Worm (Caenorhabditis elegans) whole organism, early embryonic: ENCODE data around the gene nhr-4.

Experiments used
- B0310.2 ChIP-seq: sonication (generic microtip); optimal IDR thresholded peaks from 2 replicates; lab custom pipeline; 2016; ENCODE audit warnings: mild to moderate bottlenecking, missing genetic modification characterization, missing compliant biosample characterization
- F13C5.2 ChIP-seq: sonication (generic microtip); optimal IDR thresholded peaks from 2 replicates; lab custom pipeline; 2017; ENCODE audit warnings: mild to moderate bottlenecking, missing genetic modification characterization, inconsistent platforms, missing compliant biosample characterization
- aly-1 ChIP-seq: sonication (generic microtip); optimal IDR thresholded peaks from 2 replicates; lab custom pipeline; 2016; ENCODE audit warnings: missing genetic modification characterization, missing compliant biosample characterization
- ama-1 ChIP-seq: fragments of 150-350 bp; optimal IDR thresholded peaks from 2 replicates; lab custom pipeline; 2014
- ceh-13 ChIP-seq: fragments of 200-800 bp; sonication (Bioruptor generic); optimal IDR thresholded peaks from 2 replicates; lab custom pipeline; 2018; ENCODE audit warnings: mild to moderate bottlenecking, missing genetic modification characterization, missing compliant biosample characterization
- ceh-36 ChIP-seq: sonication (generic microtip); optimal IDR thresholded peaks from 2 replicates; lab custom pipeline; 2016; ENCODE audit warnings: missing genetic modification characterization, inconsistent platforms, missing compliant biosample characterization
- ets-7 ChIP-seq: sonication (generic microtip); optimal IDR thresholded peaks from 2 replicates; lab custom pipeline; 2016; ENCODE audit warnings: missing genotype, missing genetic modification characterization, missing compliant biosample characterization
- flt-1 ChIP-seq: fragments of 200-800 bp; sonication (Bioruptor generic); IDR thresholded peaks from 2 replicates; pipeline ENCODE4 v1.3.6; 2022; ENCODE audit warnings: missing genetic modification characterization, missing compliant biosample characterization
- hmbx-1 ChIP-seq: sonication (generic microtip); optimal IDR thresholded peaks from 2 replicates; lab custom pipeline; 2016; ENCODE audit warnings: mild to moderate bottlenecking, missing genetic modification characterization, missing compliant biosample characterization
- hmg-4 ChIP-seq: fragments of 200-800 bp; sonication (Bioruptor generic); optimal IDR thresholded peaks from 2 replicates; lab custom pipeline; 2018; ENCODE audit warnings: mild to moderate bottlenecking, missing genetic modification characterization, missing compliant biosample characterization
- hnd-1 ChIP-seq: sonication (generic microtip); optimal IDR thresholded peaks from 2 replicates; lab custom pipeline; 2016; ENCODE audit warnings: missing genetic modification characterization, missing compliant biosample characterization
- pes-1 ChIP-seq: fragments of 200-800 bp; sonication (Bioruptor generic); IDR thresholded peaks from 2 replicates; pipeline ENCODE4 v1.3.6; 2022; ENCODE audit warnings: missing genetic modification reagents, missing genetic modification characterization, missing compliant biosample characterization
- scrt-1 ChIP-seq: fragments of 200-800 bp; sonication (Bioruptor generic); IDR thresholded peaks from 2 replicates; pipeline ENCODE4 v1.3.6; 2022; ENCODE audit warnings: missing genetic modification characterization, missing compliant biosample characterization
- sea-1 ChIP-seq: fragments of 200-800 bp; sonication (Bioruptor generic); conservative IDR thresholded peaks from 2 replicates; pipeline ENCODE4 v1.3.6; 2022; ENCODE audit warnings: missing genetic modification characterization, missing compliant biosample characterization
- tbx-11 ChIP-seq: fragments of 200-800 bp; sonication (Bioruptor generic); IDR thresholded peaks from 2 replicates; pipeline ENCODE4 v1.3.6; 2022; ENCODE audit warnings: missing genetic modification characterization, missing compliant biosample characterization
- tbx-37 ChIP-seq: fragments of 200-800 bp; sonication (Bioruptor generic); conservative IDR thresholded peaks from 2 replicates; pipeline ENCODE4 v1.3.6; 2022; ENCODE audit warnings: missing genetic modification reagents, missing genetic modification characterization, missing compliant biosample characterization
- tra-4 ChIP-seq: sonication (generic microtip); optimal IDR thresholded peaks from 2 replicates; lab custom pipeline; 2017; ENCODE audit warnings: missing genetic modification characterization, missing compliant biosample characterization

Gene nhr-4

ce11 chrIV:9843760-9844159 is 35.4 kb upstream of the nhr-4 start, which contains the start of gene nspd-2:
nspd-2 (plus strand) TSS chrIV:9844060.
- no peak for TF ChIP-seq flt-1 (GFP tag; lab: Robert Waterston, UW)
- TF ChIP-seq B0310.2 (tag; lab: Kevin White, UChicago): no peak
- TF ChIP-seq ama-1 (lab: Kevin White, UChicago): no peak
- no peak for TF ChIP-seq pes-1
- TF ChIP-seq aly-1 (tag; lab: Kevin White, UChicago): no peak
- no peak for TF ChIP-seq ets-7 (tag; lab: Kevin White, UChicago)
- no peak for TF ChIP-seq hmg-4 (GFP tag; lab: Kevin White, UChicago)
- TF ChIP-seq hnd-1 (tag; lab: Kevin White, UChicago): no peak
- TF ChIP-seq ceh-36 (tag; lab: Kevin White, UChicago): no peak
- no peak for TF ChIP-seq tra-4
- no peak for TF ChIP-seq F13C5.2 (tag; lab: Kevin White, UChicago)
- no peak for TF ChIP-seq ceh-13 (GFP tag; lab: Kevin White, UChicago)
- TF ChIP-seq tbx-11 (GFP tag; lab: Robert Waterston, UW): no peak
- TF ChIP-seq hmbx-1 (tag; lab: Kevin White, UChicago): no peak

- TF ChIP-seq hmbx-1 (tag; lab: Kevin White, UChicago): no peak
- TF ChIP-seq tbx-11 (GFP tag; lab: Robert Waterston, UW): no peak
- no peak for TF ChIP-seq ceh-13 (GFP tag; lab: Kevin White, UChicago)
These were observed 32.6 kb upstream of the nhr-4 start, which contains the start of gene K07F5.6 for ce11 chrIV:9846574-9846973. K07F5.6 (minus strand) TSS chrIV:9846674.

DNA sequence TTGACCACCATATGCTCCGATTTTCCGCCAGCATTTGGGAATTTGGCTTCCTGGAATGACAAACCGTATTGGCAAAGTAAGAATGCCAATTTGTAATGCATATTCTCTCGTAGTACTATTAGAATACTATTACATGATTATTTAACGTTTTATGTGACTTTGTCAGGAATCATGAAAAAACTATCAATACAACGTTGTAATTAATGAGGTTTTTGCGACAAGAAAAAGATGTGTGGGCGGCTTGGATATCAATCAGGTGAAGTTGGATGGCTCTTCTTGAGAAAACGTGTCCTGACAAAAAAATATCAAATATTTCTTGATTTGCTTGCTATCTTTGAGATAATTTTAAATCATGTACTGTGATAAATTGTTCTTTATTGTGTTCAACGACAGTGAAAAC is 31.1 kb upstream of the nhr-4 start, which contains the start of gene K07F5.7:
Gene K07F5.7 (minus strand): TSS at position 101 of the 400 bp plus-strand sequence.
- TF ChIP-seq scrt-1: no peak
- no peak for TF ChIP-seq ceh-36 (tag; lab: Kevin White, UChicago)
- TF ChIP-seq flt-1 (GFP tag; lab: Robert Waterston, UW): no peak
- TF ChIP-seq hmg-4 (GFP tag; lab: Kevin White, UChicago): no peak
- TF ChIP-seq ama-1 (lab: Kevin White, UChicago): no peak
- TF ChIP-seq tra-4: no peak
- TF ChIP-seq ceh-13 (GFP tag; lab: Kevin White, UChicago): no peak
- TF ChIP-seq F13C5.2 (tag; lab: Kevin White, UChicago): no peak

DNA sequence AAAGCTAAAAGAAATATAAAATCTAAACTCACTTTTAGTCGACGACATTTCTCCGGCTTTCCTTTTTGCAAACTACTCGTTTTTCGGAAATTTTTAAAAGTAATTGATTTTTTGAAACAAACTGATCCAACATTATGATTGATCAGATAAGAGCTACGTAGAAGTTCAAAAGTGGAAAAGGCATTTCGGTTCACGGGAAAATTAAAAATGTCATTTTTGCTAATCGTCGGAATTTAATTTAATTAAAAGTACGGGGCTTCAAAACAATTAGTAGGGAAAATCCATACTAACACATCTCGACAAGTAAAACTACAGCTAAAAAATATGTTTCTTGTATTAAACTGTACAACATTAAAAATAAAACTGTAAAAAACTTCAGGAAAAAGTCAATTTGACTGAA is 29.5 kb upstream of the nhr-4 start, which contains the start of gene K07F5.8:
Gene K07F5.8 (minus strand): TSS at position 101 of the 400 bp plus-strand sequence.
- no peak for TF ChIP-seq hmbx-1 (tag; lab: Kevin White, UChicago)
- no peak for TF ChIP-seq ceh-36 (tag; lab: Kevin White, UChicago)
- TF ChIP-seq pes-1: no peak
- no peak for TF ChIP-seq sea-1
- no peak for TF ChIP-seq flt-1 (GFP tag; lab: Robert Waterston, UW)
- no peak for TF ChIP-seq tbx-11 (GFP tag; lab: Robert Waterston, UW)
- no peak for TF ChIP-seq tbx-37 (GFP tag; lab: Robert Waterston, UW)
- no peak for TF ChIP-seq F13C5.2 (tag; lab: Kevin White, UChicago)
- no peak for TF ChIP-seq B0310.2 (tag; lab: Kevin White, UChicago)
- TF ChIP-seq aly-1 (tag; lab: Kevin White, UChicago): no peak
- no peak for TF ChIP-seq ets-7 (tag; lab: Kevin White, UChicago)
- no peak for TF ChIP-seq ama-1 (lab: Kevin White, UChicago)
- no peak for TF ChIP-seq ceh-13 (GFP tag; lab: Kevin White, UChicago)
- no peak for TF ChIP-seq hnd-1 (tag; lab: Kevin White, UChicago)
- TF ChIP-seq hmg-4 (GFP tag; lab: Kevin White, UChicago): no peak
- no peak for TF ChIP-seq tra-4
- TF ChIP-seq scrt-1: no peak

ce11 chrIV:9850931-9851330 is 28.2 kb upstream of the nhr-4 start, which contains the start of gene ssp-10:
ssp-10 (minus strand) TSS chrIV:9851031.
- no peak for TF ChIP-seq tra-4
- TF ChIP-seq aly-1 (tag; lab: Kevin White, UChicago): no peak
- TF ChIP-seq hmg-4 (GFP tag; lab: Kevin White, UChicago): no peak
- TF ChIP-seq flt-1 (GFP tag; lab: Robert Waterston, UW): no peak
- TF ChIP-seq sea-1: no peak
- no peak for TF ChIP-seq pes-1
- no peak for TF ChIP-seq hmbx-1 (tag; lab: Kevin White, UChicago)
- no peak for TF ChIP-seq ceh-36 (tag; lab: Kevin White, UChicago)
- TF ChIP-seq tbx-11 (GFP tag; lab: Robert Waterston, UW): no peak
- TF ChIP-seq hnd-1 (tag; lab: Kevin White, UChicago): no peak
- no peak for TF ChIP-seq ets-7 (tag; lab: Kevin White, UChicago)
- no peak for TF ChIP-seq B0310.2 (tag; lab: Kevin White, UChicago)

ce11 chrIV:9852250-9852649 is 26.9 kb upstream of the nhr-4 start, which contains the start of gene ssq-1:
ssq-1 (plus strand) TSS chrIV:9852550.
- TF ChIP-seq ceh-36 (tag; lab: Kevin White, UChicago) (no peak), flt-1 (GFP tag; lab: Robert Waterston, UW) (no peak), ceh-13 (GFP tag; lab: Kevin White, UChicago) (no peak), ets-7 (tag; lab: Kevin White, UChicago) (no peak), scrt-1 (no peak), pes-1 (no peak), F13C5.2 (tag; lab: Kevin White, UChicago) (no peak), tbx-37 (GFP tag; lab: Robert Waterston, UW) (no peak), aly-1 (tag; lab: Kevin White, UChicago) (no peak), tbx-11 (GFP tag; lab: Robert Waterston, UW) (no peak), B0310.2 (tag; lab: Kevin White, UChicago) (no peak), tra-4 (no peak), hmg-4 (GFP tag; lab: Kevin White, UChicago) (no peak), hmbx-1 (tag; lab: Kevin White, UChicago) (no peak), hnd-1 (tag; lab: Kevin White, UChicago) (no peak)

- TF ChIP-seq aly-1 (tag; lab: Kevin White, UChicago) (peak; percentile 50), tra-4 (no peak)
These were observed 26.2 kb upstream of the nhr-4 start for ce11 chrIV:9852818-9853466.
